Worm (Caenorhabditis elegans): ENCODE measurements around the gene Y56A3A.7.

ce11 chrIII:11936668-11937276 is 10.0 kb downstream of the Y56A3A.7 start:
- no peak for TF ChIP-seq hmg-11 (tag; optimal IDR thresholded peaks at IDR 0.05)
- no peak for TF ChIP-seq skn-1 (tag; optimal IDR thresholded peaks at IDR 0.05)
- TF ChIP-seq unc-39 (tag; optimal IDR thresholded peaks at IDR 0.05): no peak
- no peak for TF ChIP-seq elt-3 (tag; optimal IDR thresholded peaks at IDR 0.05)
- no peak for TF ChIP-seq R02D3.7 (tag; optimal IDR thresholded peaks at IDR 0.05)
- TF ChIP-seq ceh-82 (tag; optimal IDR thresholded peaks at IDR 0.05): no peak
- TF ChIP-seq pha-4 (tag; optimal IDR thresholded peaks at IDR 0.05): no peak
